Worm (Caenorhabditis elegans): ENCODE data around the gene cdc-50.B.
"Not testable (repeated sequence)": the region's sequence is repeated elsewhere in the genome, so short reads cannot be mapped to it uniquely, and the experiment has no call there.

cdc-50.B gene

DNA sequence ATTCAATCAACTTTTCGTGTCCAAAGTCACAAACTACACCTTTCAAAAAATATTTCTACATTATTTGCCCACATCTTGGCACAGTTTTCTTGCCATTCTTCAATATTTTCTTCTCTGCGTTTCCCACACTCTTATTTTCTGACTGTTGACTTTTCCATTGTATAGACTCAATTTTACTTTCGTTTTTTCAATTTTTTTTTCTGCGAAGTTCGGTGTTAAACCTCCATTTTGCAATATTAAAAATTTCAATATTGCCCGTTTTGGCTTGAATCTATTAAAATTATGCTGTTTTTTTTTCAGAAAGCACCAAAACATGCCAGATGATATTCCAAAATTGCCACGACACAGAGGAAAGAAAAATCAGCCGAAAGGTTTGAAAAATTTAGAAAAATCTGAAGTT lies at the start of gene cdc-50.B:
Gene cdc-50.B (plus strand): TSS at position 301 of the 400 bp plus-strand sequence.
- TF ChIP-seq elt-4 (tag; optimal IDR thresholded peaks at IDR 0.05) (no peak), fkh-6 (tag; optimal IDR thresholded peaks at IDR 0.05) (no peak), mec-3 (tag; optimal IDR thresholded peaks at IDR 0.05; ENCODE audit: borderline replicate concordance) (no peak), ceh-24 (tag; optimal IDR thresholded peaks at IDR 0.05) (no peak)

DNA sequence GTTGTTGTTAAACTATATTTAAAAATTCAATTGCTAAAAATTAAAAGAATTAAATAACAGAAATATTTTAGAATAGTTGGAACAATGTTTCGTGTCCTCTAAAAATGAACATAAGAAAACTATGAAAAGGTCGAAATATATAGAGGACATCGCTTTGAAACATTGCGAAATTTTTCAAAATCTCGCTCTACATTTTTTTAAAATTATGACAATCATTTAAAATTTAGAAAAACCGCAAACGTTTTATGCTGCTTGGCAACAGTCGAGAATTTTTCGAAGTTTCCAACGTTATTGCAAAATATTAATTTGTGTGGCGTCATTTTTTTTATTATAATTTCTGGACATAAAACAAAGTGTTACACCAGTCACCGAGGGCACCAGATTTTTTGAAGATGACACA lies 49.6 kb upstream of the cdc-50.B start, which contains the start of the genes parg-2 and ipla-5:
Gene parg-2 (minus strand): TSS at position 101 of the 400 bp plus-strand sequence.
Gene ipla-5 (plus strand): TSS at position 216 of the 400 bp plus-strand sequence.
- TF ChIP-seq hlh-8 (tag; optimal IDR thresholded peaks at IDR 0.05); odd-2 (tag; optimal IDR thresholded peaks at IDR 0.05); T23F11.4 (GFP tag; optimal IDR thresholded peaks at IDR 0.05): not testable (repeated sequence)

DNA sequence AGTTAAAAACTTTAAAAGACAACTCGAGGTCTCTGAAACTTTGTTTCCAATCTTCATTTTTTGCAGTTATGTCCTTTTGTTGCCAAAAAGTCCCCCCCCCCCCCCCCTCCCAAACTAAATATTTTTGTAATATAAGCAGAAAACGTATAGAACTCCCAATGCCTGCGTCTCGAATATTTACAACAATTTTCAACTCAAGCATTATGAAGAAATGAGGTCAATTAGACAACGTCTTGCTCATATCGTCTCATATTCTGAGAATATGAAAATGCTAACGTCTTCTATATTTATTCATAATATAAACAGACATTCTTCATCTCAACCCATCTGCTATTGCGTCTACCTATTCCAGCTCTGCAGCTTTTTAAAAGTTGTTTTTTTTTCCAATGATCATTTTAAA lies 46.5 kb upstream of the cdc-50.B start, which contains the start of gene H23L24.1:
Gene H23L24.1 (plus strand): TSS at position 301 of the 400 bp plus-strand sequence.
- TF ChIP-seq hlh-15 (tag; optimal IDR thresholded peaks at IDR 0.05) (no peak), hlh-6 (tag; optimal IDR thresholded peaks at IDR 0.05) (no peak), ztf-16 (tag; optimal IDR thresholded peaks at IDR 0.05) (no peak), sdc-2 (tag; optimal IDR thresholded peaks at IDR 0.05) (no peak), unc-42 (tag; optimal IDR thresholded peaks at IDR 0.05) (no peak), ref-2 (tag; optimal IDR thresholded peaks at IDR 0.05) (no peak)

- TF ChIP-seq che-1 (tag; optimal IDR thresholded peaks at IDR 0.05) (no peak), pha-4 (tag; optimal IDR thresholded peaks at IDR 0.05) (no peak), pros-1 (tag; optimal IDR thresholded peaks at IDR 0.05) (no peak), unc-55 (GFP tag; optimal IDR thresholded peaks at IDR 0.05) (no peak), ceh-22 (tag; optimal IDR thresholded peaks at IDR 0.05) (no peak), ahr-1 (tag; optimal IDR thresholded peaks at IDR 0.05) (no peak), madf-2 (tag; optimal IDR thresholded peaks at IDR 0.05) (no peak), npax-4 (tag; optimal IDR thresholded peaks at IDR 0.05) (no peak), hlh-30 (tag; optimal IDR thresholded peaks at IDR 0.05; ENCODE audit: insufficient read depth) (no peak), ceh-19 (GFP tag; optimal IDR thresholded peaks at IDR 0.05) (no peak), pat-9 (tag; optimal IDR thresholded peaks at IDR 0.05) (no peak), ceh-2 (tag; optimal IDR thresholded peaks at IDR 0.05) (no peak), C08G9.2 (tag; optimal IDR thresholded peaks at IDR 0.05) (no peak), ceh-48 (tag; optimal IDR thresholded peaks at IDR 0.05) (no peak)
Observed at ce11 chrIV:8722801-8723200, 41.9 kb upstream of the cdc-50.B start.

DNA sequence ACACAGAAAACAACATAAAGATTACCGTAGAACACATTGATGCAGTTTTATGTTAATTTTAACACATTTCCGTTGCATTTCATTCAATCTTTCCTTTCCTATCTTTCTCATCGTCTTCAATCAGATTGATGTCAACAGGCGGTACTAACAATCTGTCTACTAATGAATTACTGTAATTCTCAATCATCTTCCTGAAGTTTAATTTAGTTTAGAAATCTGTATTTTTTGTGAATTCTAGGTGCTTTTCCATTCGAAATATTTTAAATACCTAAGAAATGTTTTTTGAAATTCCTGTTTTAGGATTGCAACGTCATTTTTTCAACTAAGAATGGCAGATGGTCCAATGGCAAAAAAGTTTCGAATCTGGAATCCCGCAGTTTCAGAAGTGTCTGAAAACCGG lies 40.9 kb upstream of the cdc-50.B start, which contains the start of gene F21D5.9:
Gene F21D5.9 (plus strand): TSS at position 301 of the 400 bp plus-strand sequence.
- TF ChIP-seq che-1 (tag; optimal IDR thresholded peaks at IDR 0.05) (no peak), T23F11.4 (GFP tag; optimal IDR thresholded peaks at IDR 0.05) (no peak), unc-55 (GFP tag; optimal IDR thresholded peaks at IDR 0.05) (no peak), zip-5 (tag; optimal IDR thresholded peaks at IDR 0.05) (no peak)

- TF ChIP-seq dve-1 (tag; optimal IDR thresholded peaks at IDR 0.05) (no peak), pha-4 (tag; optimal IDR thresholded peaks at IDR 0.05) (no peak), unc-42 (tag; optimal IDR thresholded peaks at IDR 0.05) (no peak), Y22D7AL.16 (tag; optimal IDR thresholded peaks at IDR 0.05) (no peak), madf-2 (tag; optimal IDR thresholded peaks at IDR 0.05) (no peak), che-1 (tag; optimal IDR thresholded peaks at IDR 0.05) (no peak), ets-4 (tag; optimal IDR thresholded peaks at IDR 0.05) (no peak), ceh-34 (tag; optimal IDR thresholded peaks at IDR 0.05) (no peak), ztf-16 (tag; optimal IDR thresholded peaks at IDR 0.05) (no peak), ceh-31 (tag; optimal IDR thresholded peaks at IDR 0.05) (no peak), eyg-1 (tag; optimal IDR thresholded peaks at IDR 0.05) (no peak), F13H6.1 (tag; optimal IDR thresholded peaks at IDR 0.05) (no peak), hlh-30 (tag; optimal IDR thresholded peaks at IDR 0.05; ENCODE audit: insufficient read depth) (no peak), unc-55 (GFP tag; optimal IDR thresholded peaks at IDR 0.05) (no peak), T23F11.4 (GFP tag; optimal IDR thresholded peaks at IDR 0.05) (no peak), tbx-7 (tag; optimal IDR thresholded peaks at IDR 0.05) (no peak), sdc-2 (tag; optimal IDR thresholded peaks at IDR 0.05) (no peak), sox-2 (GFP tag; IDR thresholded peaks at IDR 0.05) (no peak), elt-2 (tag; optimal IDR thresholded peaks at IDR 0.05) (no peak), ref-2 (tag; optimal IDR thresholded peaks at IDR 0.05) (no peak)
Observed at ce11 chrIV:8724907-8725306, 39.8 kb upstream of the cdc-50.B start.
